Fruit fly (Drosophila melanogaster): ENCODE data around the gene Sol1.
A peak's percentile ranks its signal among the peaks of the same experiment; 100 is the strongest.

Gene Sol1

DNA sequence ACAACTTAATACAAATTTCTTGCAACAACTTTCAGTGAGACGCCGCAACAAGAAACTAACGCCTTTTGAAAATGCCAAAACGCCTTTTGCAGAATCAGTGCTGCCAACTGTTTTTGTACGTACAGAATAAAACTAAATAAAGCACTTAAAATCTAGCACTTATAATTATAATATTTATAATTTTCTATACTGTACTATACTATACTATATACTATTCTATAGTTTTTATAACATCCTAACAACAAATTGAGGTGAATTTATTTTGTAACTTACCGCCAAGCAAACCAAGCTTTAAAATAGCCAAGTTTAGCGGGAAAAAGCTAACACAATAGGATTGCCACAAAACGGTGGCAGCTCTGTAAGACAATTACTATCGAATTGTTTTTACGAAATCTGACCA is 47.7 kb downstream of the Sol1 start, which contains the start of the genes Aos1 and Srlp (continued):
- no peak for TF ChIP-seq emc (GFP tag; optimal IDR thresholded peaks at IDR 0.05)
- no peak for TF ChIP-seq vnd (GFP tag; IDR thresholded peaks at IDR 0.05; ENCODE audit: partially characterized antibody)
- TF ChIP-seq so (GFP tag; IDR thresholded peaks at IDR 0.05): no peak
- no peak for TF ChIP-seq Dfd (GFP tag; optimal IDR thresholded peaks at IDR 0.05)
- peak; percentile 42 for TF ChIP-seq CG2120 (GFP tag; optimal IDR thresholded peaks at IDR 0.05)
- no peak for TF ChIP-seq Adf1 (GFP tag; IDR thresholded peaks at IDR 0.05)
- TF ChIP-seq row (GFP tag; IDR thresholded peaks at IDR 0.05): peak; percentile 88
- TF ChIP-seq CG12659 (GFP tag; optimal IDR thresholded peaks at IDR 0.05): peak; percentile 81
- TF ChIP-seq oc (tag; optimal IDR thresholded peaks at IDR 0.05): no peak
- peak; percentile 57 for TF ChIP-seq pzg (GFP tag; optimal IDR thresholded peaks at IDR 0.05)
- TF ChIP-seq zen2 (GFP tag; IDR thresholded peaks at IDR 0.05; ENCODE audit: partially characterized antibody): no peak
- no peak for TF ChIP-seq Jarid2 (GFP tag; optimal IDR thresholded peaks at IDR 0.05)
- TF ChIP-seq dysf (GFP tag; IDR thresholded peaks at IDR 0.05): no peak; the same call in 2 of the 3 replicates
- TF ChIP-seq Rx (GFP tag; IDR thresholded peaks at IDR 0.05): no peak
- TF ChIP-seq Optix (GFP tag; IDR thresholded peaks at IDR 0.05): no peak
- no peak for TF ChIP-seq repo (GFP tag; optimal IDR thresholded peaks at IDR 0.05)
- TF ChIP-seq Fer3 (tag; optimal IDR thresholded peaks at IDR 0.05): peak; percentile 54
- TF ChIP-seq CG12391 (tag; optimal IDR thresholded peaks at IDR 0.05): peak; percentile 81
- peak; percentile 69 for TF ChIP-seq CG9932 (GFP tag; IDR thresholded peaks at IDR 0.05)
- no peak for TF ChIP-seq CG11247 (GFP tag; IDR thresholded peaks at IDR 0.05)
- no peak for TF ChIP-seq crc (GFP tag; optimal IDR thresholded peaks at IDR 0.05)
- peak; percentile 48 for TF ChIP-seq Ssrp (tag; optimal IDR thresholded peaks at IDR 0.05)
- TF ChIP-seq TFAM (GFP tag; optimal IDR thresholded peaks at IDR 0.05): no peak
- no peak for TF ChIP-seq Lpt (GFP tag; optimal IDR thresholded peaks at IDR 0.05)
- TF ChIP-seq CG10654 (GFP tag; optimal IDR thresholded peaks at IDR 0.05): peak; percentile 24
- no peak for TF ChIP-seq ham (GFP tag; IDR thresholded peaks at IDR 0.05)
- no peak for TF ChIP-seq Mrtf (GFP tag; IDR thresholded peaks at IDR 0.05)
- TF ChIP-seq Oli (tag; optimal IDR thresholded peaks at IDR 0.05): no peak
- TF ChIP-seq Med (GFP tag): peak; percentile 52
- peak; percentile 74 for TF ChIP-seq CG30020 (tag; optimal IDR thresholded peaks at IDR 0.05)
- no peak for TF ChIP-seq Atf3 (GFP tag; optimal IDR thresholded peaks at IDR 0.05)
- TF ChIP-seq Sox102F (GFP tag; optimal IDR thresholded peaks at IDR 0.05): no peak
- no peak for TF ChIP-seq CG14014 (GFP tag; IDR thresholded peaks at IDR 0.05)
- TF ChIP-seq CG12155 (GFP tag; optimal IDR thresholded peaks at IDR 0.05): peak; percentile 43
- TF ChIP-seq aop (GFP tag; IDR thresholded peaks at IDR 0.05): no peak
- TF ChIP-seq Six4 (GFP tag; optimal IDR thresholded peaks at IDR 0.05): no peak
- peak; percentile 34 for TF ChIP-seq Fer2 (tag; optimal IDR thresholded peaks at IDR 0.05)
- TF ChIP-seq CG14710 (tag; optimal IDR thresholded peaks at IDR 0.05): peak; percentile 86
- TF ChIP-seq hkb (optimal IDR thresholded peaks at IDR 0.05): no peak
- no peak for TF ChIP-seq hkb (GFP tag; IDR thresholded peaks at IDR 0.05)
- TF ChIP-seq CG2678 (tag; optimal IDR thresholded peaks at IDR 0.05): no peak
- no peak for TF ChIP-seq CG5180 (GFP tag; optimal IDR thresholded peaks at IDR 0.05)
- TF ChIP-seq eve (GFP tag; optimal IDR thresholded peaks at IDR 0.05): no peak
- no peak for TF ChIP-seq CG7839 (tag; optimal IDR thresholded peaks at IDR 0.05)
- TF ChIP-seq nerfin-1 (tag; optimal IDR thresholded peaks at IDR 0.05): peak; percentile 59
- TF ChIP-seq CG17912 (GFP tag; optimal IDR thresholded peaks at IDR 0.05): peak; percentile 3
- peak; percentile 46 for TF ChIP-seq az2 (GFP tag; optimal IDR thresholded peaks at IDR 0.05)
- TF ChIP-seq Mad (GFP tag; optimal IDR thresholded peaks at IDR 0.05): no peak
- peak; percentile 66 for TF ChIP-seq CG17829 (tag; optimal IDR thresholded peaks at IDR 0.05)
- TF ChIP-seq CG3065 (GFP tag; optimal IDR thresholded peaks at IDR 0.05): no peak
- TF ChIP-seq cato (GFP tag; optimal IDR thresholded peaks at IDR 0.05; ENCODE audit: borderline replicate concordance): no peak
- no peak for TF ChIP-seq HLH54F (GFP tag; optimal IDR thresholded peaks at IDR 0.05)

Data from whole organism, embryonic.